Fruit fly (Drosophila melanogaster): ENCODE data around the gene Klc.
A peak's percentile ranks its signal among the peaks of the same experiment; 100 is the strongest.

The Klc gene

DNA sequence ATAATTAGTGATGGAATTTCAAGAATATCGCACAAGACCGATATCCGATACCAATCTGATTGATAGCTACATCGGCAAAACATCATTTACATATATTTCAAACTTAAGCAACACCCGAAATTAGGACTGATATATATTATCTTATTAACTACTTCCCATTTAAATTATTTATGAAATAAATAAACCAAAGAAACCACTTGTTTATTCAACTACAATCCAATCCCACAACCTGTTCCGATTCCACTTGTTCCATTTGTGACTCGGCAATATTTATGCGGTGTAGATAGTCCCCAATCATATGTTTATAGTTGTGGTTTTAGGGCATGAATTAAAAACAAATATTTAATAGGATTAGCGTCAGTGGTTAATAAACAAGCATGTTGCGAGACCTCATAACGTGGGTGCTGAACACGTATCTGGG lies 4.9 kb upstream of the Klc start, which contains the start of the genes CG10973 and Vps13D (continued):
- TF ChIP-seq CG1024 (GFP tag; IDR thresholded peaks at IDR 0.05) (0 out of 2 replicates have a peak, but pooled peaks have one; percentile 26), gem (tag; optimal IDR thresholded peaks at IDR 0.05) (no peak), CG11398 (GFP tag; optimal IDR thresholded peaks at IDR 0.05) (peak; percentile 38), NFAT (GFP tag; IDR thresholded peaks at IDR 0.05) (no peak), fd102C (GFP tag; optimal IDR thresholded peaks at IDR 0.05) (peak; percentile 57), ken (GFP tag; IDR thresholded peaks at IDR 0.05) (no peak; the same call in 2 of the 3 replicates), Mrtf (GFP tag; IDR thresholded peaks at IDR 0.05) (no peak), CG11456 (GFP tag; IDR thresholded peaks at IDR 0.05) (no peak), CG4360 (GFP tag; IDR thresholded peaks at IDR 0.05) (peak; percentile 41; the same call in 1 of the 2 replicates), Lhr (GFP tag; optimal IDR thresholded peaks at IDR 0.05) (peak; percentile 59), grau (tag; optimal IDR thresholded peaks at IDR 0.05) (no peak), CG1529 (GFP tag; optimal IDR thresholded peaks at IDR 0.05) (no peak), CG17186 (GFP tag; optimal IDR thresholded peaks at IDR 0.05) (peak; percentile 61), fru (optimal IDR thresholded peaks at IDR 0.05) (no peak), gro (GFP tag; optimal IDR thresholded peaks at IDR 0.05) (peak; percentile 11), CG31441 (GFP tag; IDR thresholded peaks at IDR 0.05) (no peak), Hr3 (GFP tag; optimal IDR thresholded peaks at IDR 0.05) (peak; percentile 39), Doc2 (GFP tag; IDR thresholded peaks at IDR 0.05) (no peak), CG3838 (GFP tag; optimal IDR thresholded peaks at IDR 0.05) (peak; percentile 33), abd-A (tag; optimal IDR thresholded peaks at IDR 0.05) (no peak), Hsf (GFP tag; optimal IDR thresholded peaks at IDR 0.05) (peak; percentile 52), odd (GFP tag; optimal IDR thresholded peaks at IDR 0.05) (no peak), ara (GFP tag; IDR thresholded peaks at IDR 0.05) (no peak; the same call in 1 of the 2 replicates), trh (GFP tag; optimal IDR thresholded peaks at IDR 0.05) (no peak), CG1792 (GFP tag; optimal IDR thresholded peaks at IDR 0.05) (peak; percentile 67), CG15073 (GFP tag; optimal IDR thresholded peaks at IDR 0.05) (no peak), CG13287 (GFP tag; IDR thresholded peaks at IDR 0.05; ENCODE audit: partially characterized antibody) (peak; percentile 95), Med (GFP tag) (no peak), CG8290 (GFP tag; optimal IDR thresholded peaks at IDR 0.05) (peak; percentile 32), CG8290 (tag; optimal IDR thresholded peaks at IDR 0.05) (no peak), CG18262 (tag; optimal IDR thresholded peaks at IDR 0.05) (no peak), ro (GFP tag; IDR thresholded peaks at IDR 0.05) (no peak), Ets65A (GFP tag) (no peak), crol (GFP tag; IDR thresholded peaks at IDR 0.05) (no peak), lbe (GFP tag; optimal IDR thresholded peaks at IDR 0.05) (no peak), ab (GFP tag; optimal IDR thresholded peaks at IDR 0.05) (no peak), Dad (GFP tag; optimal IDR thresholded peaks at IDR 0.05) (no peak), CG7987 (GFP tag; optimal IDR thresholded peaks at IDR 0.05) (peak; percentile 91), br (optimal IDR thresholded peaks at IDR 0.05) (no peak), CG42726 (GFP tag; IDR thresholded peaks at IDR 0.05; ENCODE audit: partially characterized antibody) (peak; percentile 67; the same call in 1 of the 2 replicates), Antp (GFP tag; optimal IDR thresholded peaks at IDR 0.05) (no peak), da (GFP tag; optimal IDR thresholded peaks at IDR 0.05) (no peak), Hr39 (optimal IDR thresholded peaks at IDR 0.05) (no peak), CG16779 (GFP tag; IDR thresholded peaks at IDR 0.05) (no peak), Max (GFP tag; optimal IDR thresholded peaks at IDR 0.05) (peak; percentile 72), ems (GFP tag; optimal IDR thresholded peaks at IDR 0.05) (no peak), CG7372 (GFP tag; IDR thresholded peaks at IDR 0.05) (no peak), CG30403 (GFP tag; optimal IDR thresholded peaks at IDR 0.05) (peak; percentile 58), dmrt11E (tag; optimal IDR thresholded peaks at IDR 0.05) (peak; percentile 68), Nf-YB (GFP tag; optimal IDR thresholded peaks at IDR 0.05) (no peak), CG10462 (GFP tag; optimal IDR thresholded peaks at IDR 0.05) (no peak), Xbp1 (GFP tag; optimal IDR thresholded peaks at IDR 0.05) (no peak), grn (GFP tag; optimal IDR thresholded peaks at IDR 0.05) (no peak), tin (GFP tag; optimal IDR thresholded peaks at IDR 0.05) (no peak)
